Fruit fly (Drosophila melanogaster): Measurements from ENCODE around the gene Ctr1A.

- TF ChIP-seq Myc (optimal IDR thresholded peaks at IDR 0.05) (no peak), insv (optimal IDR thresholded peaks at IDR 0.05) (no peak), psq (optimal IDR thresholded peaks at IDR 0.05) (no peak)
Observed at dm6 chrX:6694979-6695388, 33.5 kb downstream of the Ctr1A start, which contains the start of gene CG14442.
